Worm (Caenorhabditis elegans) whole organism, young adult: Measurements from ENCODE around the gene K02E11.10.

Experiments
- F23B12.7 ChIP-seq: sonication (generic microtip); optimal IDR thresholded peaks from 2 replicates; lab custom pipeline; 2017; ENCODE audit warnings: missing genetic modification characterization, mild to moderate bottlenecking, missing compliant biosample characterization, antibody characterized with exemption, moderate library complexity; ENCODE audit not compliant: insufficient read depth
- F49E8.2 ChIP-seq: sonication (generic microtip); optimal IDR thresholded peaks from 3 replicates; lab custom pipeline; 2017; ENCODE audit warnings: missing genetic modification characterization, mild to moderate bottlenecking, missing compliant biosample characterization, antibody characterized with exemption, moderate library complexity; ENCODE audit not compliant: insufficient read depth
- Y53G8AR.9 ChIP-seq: fragments of 200-800 bp; sonication (Bioruptor generic); conservative IDR thresholded peaks from 2 replicates; pipeline ENCODE4 v1.3.6; 2022; ENCODE audit warnings: missing genetic modification reagents, missing genetic modification characterization, missing compliant biosample characterization
- ZK185.1 ChIP-seq: sonication (generic microtip); optimal IDR thresholded peaks from 2 replicates; lab custom pipeline; 2016; ENCODE audit warnings: mild to moderate bottlenecking, missing genetic modification characterization, missing compliant biosample characterization; ENCODE audit not compliant: poor library complexity, severe bottlenecking
- lsl-1 ChIP-seq: fragments of 200-800 bp; sonication (Bioruptor generic); optimal IDR thresholded peaks from 2 replicates; lab custom pipeline; 2018; ENCODE audit warnings: mild to moderate bottlenecking, missing genetic modification characterization, moderate library complexity, missing compliant biosample characterization
- madf-10 ChIP-seq: sonication (generic microtip); optimal IDR thresholded peaks from 2 replicates; lab custom pipeline; 2016; ENCODE audit warnings: mild to moderate bottlenecking, missing genetic modification characterization, missing compliant biosample characterization
- madf-6 ChIP-seq: fragments of 200-800 bp; sonication (Bioruptor generic); IDR thresholded peaks from 2 replicates; pipeline ENCODE4 v1.3.6; 2022; ENCODE audit warnings: missing genetic modification reagents, missing genetic modification characterization, missing compliant biosample characterization
- snpc-4 ChIP-seq, 5 experiments: fragments of 150-350 bp in 1 of 5; sonication (generic microtip) in 4 of 5; optimal IDR thresholded peaks; 2 replicates each; lab custom pipeline; 2014 to 2018; ENCODE audit warnings: missing genetic modification characterization in 5 of 5, missing biosample characterization in 3 of 5, antibody characterized with exemption in 2 of 5, mild to moderate bottlenecking in 2 of 5, missing compliant biosample characterization in 2 of 5, missing genotype in 2 of 5, moderate library complexity in 2 of 5, missing genetic modification reagents in 1 of 5
- tlf-1 ChIP-seq: fragments of 200-800 bp; sonication (Bioruptor generic); optimal IDR thresholded peaks from 2 replicates; lab custom pipeline; 2018; ENCODE audit warnings: mild to moderate bottlenecking, missing genetic modification characterization, missing compliant biosample characterization
- ztf-28 ChIP-seq: fragments of 200-800 bp; sonication (Bioruptor generic); IDR thresholded peaks from 2 replicates; pipeline ENCODE4 v1.3.6; 2022; ENCODE audit warnings: missing genetic modification reagents, missing genetic modification characterization, missing compliant biosample characterization

- TF ChIP-seq F23B12.7 (tag; lab: Kevin White, UChicago), result peak; percentile 69
- 0 out of 2 replicates have a peak, but pooled peaks have one; percentile 27 for TF ChIP-seq Y53G8AR.9 (GFP tag; lab: Robert Waterston, UW)
- no peak for TF ChIP-seq ztf-28 (GFP tag; lab: Robert Waterston, UW)
- peak; percentile 68 for TF ChIP-seq tlf-1 (GFP tag; lab: Kevin White, UChicago)
- TF ChIP-seq snpc-4 (GFP tag; optimal IDR thresholded peaks at IDR 0.05; lab: Kevin White, UChicago), result no peak
- TF ChIP-seq snpc-4 (tag; optimal IDR thresholded peaks at IDR 0.05; lab: Kevin White, UChicago), result peak; percentile 38 to 69 (median 57)
- TF ChIP-seq ZK185.1, result peak; percentile 50
- TF ChIP-seq madf-10, result peak; percentile 77
- no peak for TF ChIP-seq madf-6 (GFP tag; lab: Robert Waterston, UW)
- TF ChIP-seq lsl-1, result no peak
- no peak for TF ChIP-seq F49E8.2 (tag; lab: Kevin White, UChicago)
Measured at ce11 chrV:14200086-14200485, 40.9 kb downstream of the K02E11.10 start.
